Worm (Caenorhabditis elegans): ENCODE results near the gene rps-25.
A peak's percentile ranks its signal among the peaks of the same experiment; 100 is the strongest.

rps-25 gene

ce11 chrIV:5947555-5948151 lies at the start of gene rps-25:
TSS of gene rps-25 (minus strand) at chrIV:5947605.
- peak; percentile 78 for TF ChIP-seq W03F9.2 (tag; optimal IDR thresholded peaks at IDR 0.05)
- peak; percentile 7 for TF ChIP-seq him-1 (tag; optimal IDR thresholded peaks at IDR 0.05)
- TF ChIP-seq dao-5 (tag; optimal IDR thresholded peaks at IDR 0.05): no peak

- TF ChIP-seq W03F9.2 (tag; optimal IDR thresholded peaks at IDR 0.05): no peak
- TF ChIP-seq him-1 (tag; optimal IDR thresholded peaks at IDR 0.05): no peak
- no peak for TF ChIP-seq dao-5 (tag; optimal IDR thresholded peaks at IDR 0.05)
These were observed 43.1 kb upstream of the rps-25 start for ce11 chrIV:5990503-5990902.

ce11 chrIV:5986829-5987228 lies 39.4 kb upstream of the rps-25 start:
- TF ChIP-seq dao-5 (tag; optimal IDR thresholded peaks at IDR 0.05) (no peak), W03F9.2 (tag; optimal IDR thresholded peaks at IDR 0.05) (no peak), him-1 (tag; optimal IDR thresholded peaks at IDR 0.05) (no peak)

DNA sequence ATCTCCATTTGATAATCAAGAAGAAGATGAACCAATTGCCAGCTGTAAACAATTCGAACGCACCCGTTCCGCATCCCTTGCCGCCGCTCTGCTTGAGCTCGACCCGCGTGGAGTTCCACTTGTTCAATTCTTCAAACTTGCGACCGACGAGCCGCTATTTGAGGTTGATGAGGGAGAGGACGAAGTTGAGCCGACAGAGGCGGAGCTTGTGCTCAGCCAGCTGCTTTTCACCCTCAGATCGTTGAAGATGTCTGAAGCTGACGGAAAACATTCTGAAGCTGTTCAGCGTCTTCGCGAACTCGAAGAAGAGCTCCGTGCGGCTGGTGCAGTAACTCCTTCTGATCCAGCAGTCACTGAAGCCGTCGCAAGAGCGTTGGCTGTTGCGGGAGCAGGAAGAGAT lies 38.4 kb upstream of the rps-25 start:
- TF ChIP-seq him-1 (tag; optimal IDR thresholded peaks at IDR 0.05) (no peak), W03F9.2 (tag; optimal IDR thresholded peaks at IDR 0.05) (no peak), dao-5 (tag; optimal IDR thresholded peaks at IDR 0.05) (no peak)

DNA sequence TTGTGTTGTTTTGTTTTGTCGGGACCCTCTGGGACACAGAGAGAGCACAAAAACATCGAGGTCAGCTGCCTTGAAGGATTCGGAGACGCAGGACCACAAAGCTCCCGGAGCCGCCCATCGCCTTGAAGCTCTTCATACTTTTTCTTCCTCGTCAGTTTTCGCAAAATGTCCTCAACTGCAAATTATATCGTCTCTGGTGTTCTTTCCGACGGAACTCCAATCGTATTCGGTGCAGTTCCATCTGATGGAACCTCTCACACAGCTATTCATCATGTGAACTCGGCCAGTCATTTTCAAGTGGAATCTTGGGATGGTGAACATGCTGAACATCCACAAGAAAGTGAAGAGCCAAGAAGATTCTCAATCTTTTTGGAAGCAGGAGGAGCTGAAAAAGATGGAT lies 38.0 kb upstream of the rps-25 start:
- TF ChIP-seq him-1 (tag; optimal IDR thresholded peaks at IDR 0.05) (no peak), dao-5 (tag; optimal IDR thresholded peaks at IDR 0.05) (no peak), W03F9.2 (tag; optimal IDR thresholded peaks at IDR 0.05) (no peak)

ce11 chrIV:5983191-5983590 lies 35.8 kb upstream of the rps-25 start:
- TF ChIP-seq him-1 (tag; optimal IDR thresholded peaks at IDR 0.05) (no peak), dao-5 (tag; optimal IDR thresholded peaks at IDR 0.05) (no peak), W03F9.2 (tag; optimal IDR thresholded peaks at IDR 0.05) (no peak)

- TF ChIP-seq W03F9.2 (tag; optimal IDR thresholded peaks at IDR 0.05) (no peak), him-1 (tag; optimal IDR thresholded peaks at IDR 0.05) (no peak), dao-5 (tag; optimal IDR thresholded peaks at IDR 0.05) (no peak)
These were observed 32.4 kb upstream of the rps-25 start for ce11 chrIV:5979818-5980217.

- TF ChIP-seq dao-5 (tag; optimal IDR thresholded peaks at IDR 0.05) (no peak), him-1 (tag; optimal IDR thresholded peaks at IDR 0.05) (peak; percentile 25)
These were observed 29.9 kb upstream of the rps-25 start for ce11 chrIV:5977276-5977675.

DNA sequence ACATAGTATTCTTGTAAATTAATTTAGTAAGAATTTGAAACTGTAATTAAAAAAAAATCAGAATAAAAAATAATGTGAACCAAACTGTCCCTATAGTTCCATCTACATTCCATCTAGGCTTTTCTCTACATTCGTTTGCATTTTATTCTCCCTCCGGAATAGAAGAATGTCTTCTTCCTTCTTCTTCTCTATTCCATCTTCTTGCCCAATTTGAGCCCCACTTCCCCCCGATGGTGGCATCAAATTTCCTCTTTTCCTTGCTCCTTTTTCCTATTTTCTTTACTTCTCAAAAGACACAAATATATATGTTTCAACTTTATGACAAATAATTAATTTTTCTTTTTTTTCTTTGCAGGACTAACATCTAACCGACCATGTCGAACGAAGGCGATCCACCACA lies 27.8 kb upstream of the rps-25 start, which contains the start of gene unc-44:
unc-44 (plus strand) TSS at position 356 of the 400 bp plus-strand sequence.
- TF ChIP-seq him-1 (tag; optimal IDR thresholded peaks at IDR 0.05): no peak
- no peak for TF ChIP-seq dao-5 (tag; optimal IDR thresholded peaks at IDR 0.05)
- no peak for TF ChIP-seq W03F9.2 (tag; optimal IDR thresholded peaks at IDR 0.05)

ce11 chrIV:5973947-5974495 lies 26.6 kb upstream of the rps-25 start:
- TF ChIP-seq him-1 (tag; optimal IDR thresholded peaks at IDR 0.05): peak; percentile 75
- no peak for TF ChIP-seq W03F9.2 (tag; optimal IDR thresholded peaks at IDR 0.05)
- no peak for TF ChIP-seq dao-5 (tag; optimal IDR thresholded peaks at IDR 0.05)

DNA sequence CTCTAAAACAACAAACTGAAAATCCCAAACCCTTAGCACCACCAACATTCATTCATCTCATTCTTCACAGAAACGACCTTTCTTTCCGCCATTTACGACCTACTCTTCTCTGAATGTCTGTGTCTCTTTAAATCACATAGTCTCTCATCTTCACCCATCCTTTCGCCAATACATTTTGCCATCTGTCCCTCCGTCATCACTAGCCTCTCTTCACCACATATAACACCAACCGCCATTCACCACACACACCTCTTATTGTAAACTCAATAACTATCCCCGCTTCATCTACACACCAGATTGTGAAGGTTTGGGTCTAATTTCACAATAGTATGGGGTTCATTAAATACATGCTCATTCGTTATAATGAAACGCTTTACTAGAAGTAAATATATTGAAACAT lies 23.1 kb upstream of the rps-25 start:
- TF ChIP-seq dao-5 (tag; optimal IDR thresholded peaks at IDR 0.05) (no peak), W03F9.2 (tag; optimal IDR thresholded peaks at IDR 0.05) (no peak), him-1 (tag; optimal IDR thresholded peaks at IDR 0.05) (no peak)

DNA sequence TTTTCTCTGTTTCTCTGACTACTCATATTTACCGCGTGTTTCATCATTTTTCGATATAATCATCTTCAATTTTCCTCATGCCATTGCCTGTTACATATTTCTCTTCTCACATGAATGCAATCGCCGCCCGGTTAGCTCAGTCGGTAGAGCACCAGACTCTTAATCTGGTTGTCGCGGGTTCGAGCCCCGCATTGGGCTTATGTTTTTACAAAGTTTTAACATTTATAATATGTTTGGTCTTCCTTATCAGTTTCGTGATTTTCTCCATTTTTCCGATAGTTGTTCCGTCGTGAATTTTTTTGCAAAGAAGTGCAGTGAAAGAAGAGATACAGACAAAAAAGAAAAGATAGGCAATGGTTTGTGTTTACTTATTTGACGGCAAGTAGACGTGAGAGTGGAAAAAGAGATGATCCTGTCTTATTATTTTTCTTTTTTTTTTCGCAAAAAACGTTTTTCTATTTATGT lies 19.7 kb upstream of the rps-25 start:
- TF ChIP-seq W03F9.2 (tag; optimal IDR thresholded peaks at IDR 0.05) (peak; percentile 89), him-1 (tag; optimal IDR thresholded peaks at IDR 0.05) (peak; percentile 75), dao-5 (tag; optimal IDR thresholded peaks at IDR 0.05) (peak; percentile 88)

DNA sequence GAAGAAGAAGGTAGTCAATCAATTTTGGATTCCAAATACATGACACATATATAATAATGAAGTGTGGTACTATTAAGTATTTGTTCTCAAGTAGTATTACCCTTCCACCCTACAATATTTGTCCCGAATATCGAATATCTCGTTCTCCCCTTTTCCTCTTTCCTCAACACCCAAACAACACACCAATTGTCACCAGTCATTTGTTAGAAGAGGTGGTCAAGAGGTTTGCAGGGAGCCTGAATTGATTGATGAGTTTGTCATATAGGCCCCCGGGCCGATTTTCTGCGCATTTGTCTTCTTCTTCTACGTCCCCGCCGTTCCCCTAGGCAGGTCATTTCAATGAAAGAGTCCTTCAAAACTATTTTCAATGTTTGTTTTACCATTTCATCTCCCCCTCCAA lies 16.9 kb upstream of the rps-25 start:
- TF ChIP-seq W03F9.2 (tag; optimal IDR thresholded peaks at IDR 0.05): no peak
- TF ChIP-seq him-1 (tag; optimal IDR thresholded peaks at IDR 0.05): no peak
- no peak for TF ChIP-seq dao-5 (tag; optimal IDR thresholded peaks at IDR 0.05)

DNA sequence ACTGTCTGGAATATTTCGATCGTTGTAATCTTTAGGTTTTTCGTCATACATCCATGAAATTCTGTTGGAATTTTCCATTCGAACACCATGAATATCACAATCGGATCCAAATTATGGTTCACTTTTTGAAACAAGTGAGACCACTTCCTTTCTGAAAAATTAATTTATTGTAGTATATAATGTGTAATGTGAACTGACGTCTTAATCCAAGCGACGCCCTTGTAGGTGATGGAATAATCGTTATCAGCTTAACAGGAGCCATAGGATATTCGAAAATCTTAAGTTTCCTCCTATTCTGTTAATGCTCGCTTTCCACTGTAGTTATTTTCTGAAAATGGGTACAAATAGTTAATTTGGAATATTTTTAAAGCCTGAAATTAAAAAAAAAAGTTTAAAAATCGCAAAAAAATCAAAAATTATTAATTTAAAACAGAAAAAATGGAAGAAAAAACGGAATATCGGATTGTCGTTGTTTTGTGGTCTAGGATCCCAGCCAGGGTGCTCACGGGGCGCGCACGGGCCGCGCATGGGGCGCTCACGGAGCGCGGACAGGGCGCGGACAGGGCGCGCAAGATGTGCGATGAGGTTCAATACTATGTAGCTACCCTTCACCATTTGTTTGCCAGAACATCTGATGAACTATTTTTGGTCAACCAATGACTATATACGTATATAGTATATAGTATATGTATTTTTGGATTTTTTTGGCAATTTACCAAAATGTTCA lies 15.0 kb upstream of the rps-25 start, which contains the start of gene K02B2.6:
K02B2.6 (minus strand) TSS at position 51 of the 727 bp plus-strand sequence.
- no peak for TF ChIP-seq him-1 (tag; optimal IDR thresholded peaks at IDR 0.05)
- TF ChIP-seq dao-5 (tag; optimal IDR thresholded peaks at IDR 0.05): no peak
- TF ChIP-seq W03F9.2 (tag; optimal IDR thresholded peaks at IDR 0.05): no peak
